Fruit fly (Drosophila melanogaster) whole organism, wandering third instar larva: ENCODE measurements around the gene CG3544.

ENCODE experiments used
- Abd-B ChIP-seq: fragments of >200 bp; optimal IDR thresholded peaks from 2 replicates; lab custom pipeline; 2017; ENCODE audit warnings: missing biosample characterization, missing genetic modification characterization
- CG9705 ChIP-seq: fragments of 200-800 bp; sonication (Bioruptor generic); optimal IDR thresholded peaks from 2 replicates; lab custom pipeline; 2018; ENCODE audit warnings: missing biosample characterization, mild to moderate bottlenecking, missing genetic modification characterization
- CrebA ChIP-seq: fragments of 200-800 bp; sonication (Bioruptor generic); optimal IDR thresholded peaks from 2 replicates; lab custom pipeline; 2016; ENCODE audit warnings: missing biosample characterization, mild to moderate bottlenecking, missing genetic modification characterization, borderline replicate concordance
- Dfd ChIP-seq: fragments of >200 bp; optimal IDR thresholded peaks from 2 replicates; lab custom pipeline; 2017; ENCODE audit warnings: missing biosample characterization, missing genetic modification characterization
- GATAd ChIP-seq: sonication (Bioruptor generic); optimal IDR thresholded peaks from 2 replicates; lab custom pipeline; 2016; ENCODE audit warnings: missing biosample characterization, missing genetic modification characterization
- HLH106 ChIP-seq: fragments of 200-800 bp; optimal IDR thresholded peaks from 3 replicates; lab custom pipeline; 2019; ENCODE audit warnings: missing biosample characterization, mild to moderate bottlenecking, missing genetic modification characterization, moderate library complexity
- Hnf4 ChIP-seq: fragments of 200-800 bp; sonication (Bioruptor generic); optimal IDR thresholded peaks from 2 replicates; lab custom pipeline; 2016; ENCODE audit warnings: missing biosample characterization, mild to moderate bottlenecking, missing genetic modification characterization
- Hr83 ChIP-seq: fragments of 200-300 bp; sonication (Bioruptor generic); optimal IDR thresholded peaks from 2 replicates; lab custom pipeline; 2016; ENCODE audit warnings: missing biosample characterization, mild to moderate bottlenecking, missing genetic modification characterization, moderate library complexity; ENCODE audit not compliant: poor library complexity, severe bottlenecking
- Jra ChIP-seq: sonication (Bioruptor generic); optimal IDR thresholded peaks from 2 replicates; lab custom pipeline; 2016; ENCODE audit warnings: missing biosample characterization, missing genetic modification characterization
- Myc ChIP-seq: fragments of >200 bp; optimal IDR thresholded peaks from 2 replicates; lab custom pipeline; 2017
- N ChIP-seq: fragments of >200 bp; optimal IDR thresholded peaks from 2 replicates; lab custom pipeline; 2018; ENCODE audit warnings: missing biosample characterization, missing external identifiers, missing genetic modification characterization
- OdsH ChIP-seq: fragments of 200-800 bp; sonication (Bioruptor generic); optimal IDR thresholded peaks from 2 replicates; lab custom pipeline; 2016; ENCODE audit warnings: missing biosample characterization, mild to moderate bottlenecking, missing genetic modification characterization
- Rel ChIP-seq, 2 experiments: fragments of 200-800 bp; sonication (Bioruptor generic) in 1 of 2; optimal IDR thresholded peaks; 2 replicates in 1 of 2; 3 replicates in 1 of 2; lab custom pipeline; 2016 to 2019; ENCODE audit warnings: mild to moderate bottlenecking in 2 of 2, missing biosample characterization in 2 of 2, missing genetic modification characterization in 2 of 2, moderate library complexity in 1 of 2
- Sp1 ChIP-seq: fragments of 200-800 bp; sonication (Bioruptor generic); optimal IDR thresholded peaks from 3 replicates; lab custom pipeline; 2019; ENCODE audit warnings: missing biosample characterization, mild to moderate bottlenecking, missing genetic modification characterization, moderate library complexity
- Vsx2 ChIP-seq: fragments of 200-300, 225-300 bp; sonication (Bioruptor generic); optimal IDR thresholded peaks from 2 replicates; lab custom pipeline; 2018; ENCODE audit warnings: missing biosample characterization, missing genetic modification characterization; ENCODE audit not compliant: partially characterized antibody
- br ChIP-seq: fragments of 200-800 bp; sonication (Bioruptor generic); optimal IDR thresholded peaks from 2 replicates; lab custom pipeline; 2016; ENCODE audit warnings: missing biosample characterization, missing genetic modification characterization
- dl ChIP-seq, 2 experiments: fragments of 175-275, 200-275 bp in 1 of 2; fragments of 200-275 bp in 1 of 2; sonication (Bioruptor generic); optimal IDR thresholded peaks; lab custom pipeline; 2018; ENCODE audit warnings: mild to moderate bottlenecking in 2 of 2, missing biosample characterization in 2 of 2, missing genetic modification characterization in 2 of 2, moderate library complexity in 2 of 2; ENCODE audit not compliant: partially characterized antibody in 2 of 2, insufficient read depth in 1 of 2
- dmrt93B ChIP-seq: fragments of 200-800 bp; sonication (Bioruptor generic); optimal IDR thresholded peaks from 2 replicates; lab custom pipeline; 2018; ENCODE audit warnings: missing biosample characterization, mild to moderate bottlenecking, missing genetic modification characterization
- dsf ChIP-seq: sonication (Bioruptor generic); optimal IDR thresholded peaks from 2 replicates; lab custom pipeline; 2016; ENCODE audit warnings: missing biosample characterization, missing genetic modification characterization, borderline replicate concordance
- ey ChIP-seq: fragments of 200-800 bp; sonication (Bioruptor generic); optimal IDR thresholded peaks from 2 replicates; lab custom pipeline; 2016; ENCODE audit warnings: missing biosample characterization, missing genetic modification characterization
- foxo ChIP-seq, 2 experiments: fragments of 200-800 bp; sonication (Bioruptor generic); optimal IDR thresholded peaks; 2 replicates in 1 of 2; 3 replicates in 1 of 2; lab custom pipeline; 2016 to 2017; ENCODE audit warnings: missing biosample characterization in 2 of 2, missing genetic modification characterization in 2 of 2
- fru ChIP-seq: fragments of 200-800 bp; sonication (Bioruptor generic); optimal IDR thresholded peaks from 3 replicates; lab custom pipeline; 2016; ENCODE audit warnings: missing biosample characterization, mild to moderate bottlenecking, missing genetic modification characterization
- h ChIP-seq: fragments of 200-800 bp; sonication (Bioruptor generic); optimal IDR thresholded peaks from 3 replicates; lab custom pipeline; 2016; ENCODE audit warnings: missing biosample characterization, mild to moderate bottlenecking, missing genetic modification characterization
- jim ChIP-seq: fragments of 175-275, 200-325 bp; sonication (Bioruptor generic); optimal IDR thresholded peaks from 2 replicates; lab custom pipeline; 2016; ENCODE audit warnings: missing biosample characterization, mild to moderate bottlenecking, missing genetic modification characterization
- pan ChIP-seq: fragments of >200 bp; optimal IDR thresholded peaks from 2 replicates; lab custom pipeline; 2017
- psq ChIP-seq: fragments of 200-800 bp; sonication (Bioruptor generic); optimal IDR thresholded peaks from 3 replicates; lab custom pipeline; 2017; ENCODE audit warnings: missing biosample characterization, mild to moderate bottlenecking, missing genetic modification characterization, moderate library complexity
- rgr ChIP-seq: fragments of 200-800 bp; sonication (Bioruptor generic); optimal IDR thresholded peaks from 3 replicates; lab custom pipeline; 2016; ENCODE audit warnings: missing biosample characterization, mild to moderate bottlenecking, missing genetic modification characterization
- sage ChIP-seq: fragments of 200-800 bp; sonication (Bioruptor generic); optimal IDR thresholded peaks from 2 replicates; lab custom pipeline; 2016; ENCODE audit warnings: missing biosample characterization, mild to moderate bottlenecking, missing genetic modification characterization
- sv ChIP-seq: fragments of 200-800 bp; sonication (Bioruptor generic); optimal IDR thresholded peaks from 3 replicates; lab custom pipeline; 2016; ENCODE audit warnings: missing biosample characterization, missing genetic modification characterization
- tai ChIP-seq: sonication (Bioruptor generic); optimal IDR thresholded peaks from 2 replicates; lab custom pipeline; 2016; ENCODE audit warnings: missing biosample characterization, missing genetic modification characterization
- usp ChIP-seq: fragments of >200 bp; optimal IDR thresholded peaks from 2 replicates; lab custom pipeline; 2017; ENCODE audit warnings: missing biosample characterization, missing genetic modification characterization
- woc ChIP-seq: sonication (Bioruptor generic); optimal IDR thresholded peaks from 2 replicates; lab custom pipeline; 2016; ENCODE audit warnings: missing biosample characterization, mild to moderate bottlenecking, missing genetic modification characterization

CG3544 gene

dm6 chr2L:784036-784435, at the start of gene CG3544:
CG3544 (plus strand) TSS chr2L:784336.
- no peak for TF ChIP-seq woc (GFP tag; lab: Kevin White, UChicago)
- no peak for TF ChIP-seq N
- TF ChIP-seq HLH106 (tag; lab: Kevin White, UChicago): no peak
- no peak for TF ChIP-seq Myc (lab: Kevin White, UChicago)
- TF ChIP-seq ey (GFP tag; lab: Kevin White, UChicago): no peak
- no peak for TF ChIP-seq Hnf4
- TF ChIP-seq rgr (GFP tag; lab: Kevin White, UChicago): no peak
- no peak for TF ChIP-seq sage (GFP tag; lab: Kevin White, UChicago)
- TF ChIP-seq foxo (GFP tag; optimal IDR thresholded peaks at IDR 0.05; lab: Kevin White, UChicago): no peak
- TF ChIP-seq jim (GFP tag; lab: Kevin White, UChicago): no peak
- TF ChIP-seq Hr83 (GFP tag; lab: Kevin White, UChicago): no peak
- no peak for TF ChIP-seq h
- TF ChIP-seq Rel (GFP tag; optimal IDR thresholded peaks at IDR 0.05; lab: Kevin White, UChicago): no peak
- no peak for TF ChIP-seq Rel (tag; optimal IDR thresholded peaks at IDR 0.05; lab: Kevin White, UChicago)
- TF ChIP-seq dsf (GFP tag; lab: Kevin White, UChicago): no peak
- TF ChIP-seq Jra (GFP tag; lab: Kevin White, UChicago): no peak
- no peak for TF ChIP-seq GATAd (GFP tag; lab: Kevin White, UChicago)
- no peak for TF ChIP-seq Sp1 (GFP tag; lab: Kevin White, UChicago)

dm6 chr2L:735772-736171, 48.4 kb upstream of the CG3544 start:
- TF ChIP-seq br (GFP tag; lab: Kevin White, UChicago) (no peak), pan (lab: Kevin White, UChicago) (no peak), dl (GFP tag; optimal IDR thresholded peaks at IDR 0.05; lab: Kevin White, UChicago; ENCODE audit: insufficient read depth in 1 of 2, partially characterized antibody in 2 of 2) (no peak), fru (GFP tag; lab: Kevin White, UChicago) (no peak), dmrt93B (no peak), usp (no peak), rgr (GFP tag; lab: Kevin White, UChicago) (no peak), Sp1 (GFP tag; lab: Kevin White, UChicago) (no peak), GATAd (GFP tag; lab: Kevin White, UChicago) (no peak), ey (GFP tag; lab: Kevin White, UChicago) (no peak), Hnf4 (no peak), jim (GFP tag; lab: Kevin White, UChicago) (no peak), CG9705 (GFP tag; lab: Kevin White, UChicago) (no peak), psq (GFP tag; lab: Kevin White, UChicago) (no peak), Abd-B (no peak), Myc (lab: Kevin White, UChicago) (no peak), tai (GFP tag; lab: Kevin White, UChicago) (no peak)
- TF ChIP-seq, all 38 proteins: peak for 0

- TF ChIP-seq OdsH (no peak), Myc (lab: Kevin White, UChicago) (peak; percentile 13), N (peak; percentile 61), h (no peak), Vsx2 (GFP tag; lab: Kevin White, UChicago) (no peak)
These were observed 44.1 kb upstream of the CG3544 start for dm6 chr2L:740031-740430.

- TF ChIP-seq h (no peak), HLH106 (tag; lab: Kevin White, UChicago) (no peak), N (no peak), woc (GFP tag; lab: Kevin White, UChicago) (no peak), rgr (GFP tag; lab: Kevin White, UChicago) (no peak), Hnf4 (no peak), usp (no peak), Rel (GFP tag; optimal IDR thresholded peaks at IDR 0.05; lab: Kevin White, UChicago) (no peak), Rel (tag; optimal IDR thresholded peaks at IDR 0.05; lab: Kevin White, UChicago) (no peak), CrebA (GFP tag; lab: Kevin White, UChicago) (no peak), pan (lab: Kevin White, UChicago) (no peak), Dfd (GFP tag; lab: Kevin White, UChicago) (no peak), tai (GFP tag; lab: Kevin White, UChicago) (no peak), sv (GFP tag; lab: Kevin White, UChicago) (no peak), psq (GFP tag; lab: Kevin White, UChicago) (no peak), GATAd (GFP tag; lab: Kevin White, UChicago) (no peak), OdsH (no peak)
These were observed 39.8 kb upstream of the CG3544 start, which contains the start of gene Eaat2 for dm6 chr2L:744295-744694. Eaat2 (minus strand) TSS chr2L:744395.
